Worm (Caenorhabditis elegans) whole organism, midembryonic: ENCODE measurements around the gene Y6E2A.4.
"Not testable (repeated sequence)": the region's sequence is repeated elsewhere in the genome, so short reads cannot be mapped to it uniquely, and the experiment has no call there.

Experiments used
- T22C8.4 ChIP-seq: fragments of 200-800 bp; sonication (Bioruptor generic); IDR thresholded peaks from 2 replicates; pipeline ENCODE4 v1.3.6; 2022; ENCODE audit warnings: missing genetic modification characterization, missing compliant biosample characterization
- flt-1 ChIP-seq: fragments of 200-800 bp; sonication (Bioruptor generic); IDR thresholded peaks from 2 replicates; pipeline ENCODE4 v1.3.6; 2022; ENCODE audit warnings: missing genetic modification characterization, missing compliant biosample characterization
- klf-2 ChIP-seq: fragments of 200-800 bp; sonication (Bioruptor generic); conservative IDR thresholded peaks from 2 replicates; pipeline ENCODE4 v1.3.6; 2022; ENCODE audit warnings: missing genetic modification reagents, missing genetic modification characterization, missing compliant biosample characterization
- tab-1 ChIP-seq: fragments of 200-800 bp; sonication (Bioruptor generic); IDR thresholded peaks from 2 replicates; pipeline ENCODE4 v1.3.6; 2022; ENCODE audit warnings: missing genetic modification characterization, missing compliant biosample characterization

- not testable (repeated sequence) for TF ChIP-seq T22C8.4 (GFP tag; lab: Robert Waterston, UW); tab-1 (GFP tag; lab: Robert Waterston, UW); flt-1 (GFP tag; lab: Robert Waterston, UW); klf-2
These were observed 31.8 kb upstream of the Y6E2A.4 start, which contains the start of gene T23D5.8 for ce11 chrV:15748343-15748742.
